Fruit fly (Drosophila melanogaster) whole organism, embryonic: ENCODE data around the gene Ccz1.

Experiments used
- Asciz ChIP-seq: fragments of 200-800 bp; sonication (Bioruptor generic); optimal IDR thresholded peaks from 2 replicates; lab custom pipeline; 2017; ENCODE audit warnings: missing biosample characterization, mild to moderate bottlenecking, missing genetic modification characterization, missing genetic modification reagents
- Atf-2 ChIP-seq: fragments of 200-800 bp; sonication (Bioruptor generic); optimal IDR thresholded peaks from 2 replicates; lab custom pipeline; 2016; ENCODE audit warnings: missing biosample characterization, missing genetic modification characterization
- B-H2 ChIP-seq: fragments of 200-800 bp; sonication (Bioruptor generic); optimal IDR thresholded peaks from 2 replicates; lab custom pipeline; 2018; ENCODE audit warnings: missing biosample characterization, mild to moderate bottlenecking, missing genetic modification characterization
- CG10431 ChIP-seq: fragments of 200-800 bp; sonication (Bioruptor generic); optimal IDR thresholded peaks from 3 replicates; lab custom pipeline; 2018; ENCODE audit warnings: missing biosample characterization, mild to moderate bottlenecking, missing genetic modification characterization
- CG12071 ChIP-seq: fragments of 200-800 bp; sonication (Bioruptor generic); optimal IDR thresholded peaks from 3 replicates; lab custom pipeline; 2018; ENCODE audit warnings: missing biosample characterization, mild to moderate bottlenecking, missing genetic modification characterization
- CG12299 ChIP-seq: fragments of 200-800 bp; sonication (Bioruptor generic); optimal IDR thresholded peaks from 2 replicates; lab custom pipeline; 2018; ENCODE audit warnings: missing biosample characterization, mild to moderate bottlenecking, missing genetic modification characterization
- CG12391 ChIP-seq: fragments of 200-800 bp; sonication (Bioruptor generic); optimal IDR thresholded peaks from 3 replicates; lab custom pipeline; 2018; ENCODE audit warnings: missing biosample characterization, mild to moderate bottlenecking, missing genetic modification characterization, moderate library complexity
- CG13424 ChIP-seq: fragments of 200-800 bp; sonication (Bioruptor generic); optimal IDR thresholded peaks from 2 replicates; lab custom pipeline; 2019; ENCODE audit warnings: missing biosample characterization, mild to moderate bottlenecking, missing genetic modification characterization, moderate library complexity
- CG14050 ChIP-seq: fragments of 200-800 bp; sonication (Bioruptor generic); IDR thresholded peaks from 3 replicates; pipeline ENCODE4 v1.3.6; 2022; ENCODE audit warnings: missing biosample characterization, missing genetic modification characterization
- CG15514 ChIP-seq: fragments of 200-800 bp; sonication (Bioruptor generic); optimal IDR thresholded peaks from 3 replicates; lab custom pipeline; 2017; ENCODE audit warnings: missing biosample characterization, missing genetic modification characterization, mild to moderate bottlenecking, moderate library complexity, missing genetic modification reagents
- CG15601 ChIP-seq: fragments of 200-800 bp; sonication (Bioruptor generic); optimal IDR thresholded peaks from 3 replicates; lab custom pipeline; 2019; ENCODE audit warnings: missing biosample characterization, mild to moderate bottlenecking, missing genetic modification characterization, moderate library complexity
- CG16813 ChIP-seq: fragments of 200-800 bp; sonication (Bioruptor generic); IDR thresholded peaks from 3 replicates; pipeline ENCODE4 v1.3.6; 2022; ENCODE audit warnings: missing biosample characterization, missing genetic modification characterization; ENCODE audit not compliant: partially characterized antibody
- CG1832 ChIP-seq: fragments of 200-800 bp; sonication (Bioruptor generic); optimal IDR thresholded peaks from 2 replicates; lab custom pipeline; 2017; ENCODE audit warnings: missing biosample characterization, mild to moderate bottlenecking, missing genetic modification characterization, inconsistent platforms
- CG2116 ChIP-seq: fragments of 200-800 bp; sonication (Bioruptor generic); optimal IDR thresholded peaks from 3 replicates; lab custom pipeline; 2018; ENCODE audit warnings: missing biosample characterization, mild to moderate bottlenecking, missing genetic modification characterization
- CG2712 ChIP-seq: fragments of 200-800 bp; optimal IDR thresholded peaks from 3 replicates; lab custom pipeline; 2019; ENCODE audit warnings: missing biosample characterization, mild to moderate bottlenecking, missing genetic modification characterization, moderate library complexity
- CG3995 ChIP-seq: fragments of 200-800 bp; sonication (Bioruptor generic); optimal IDR thresholded peaks from 3 replicates; lab custom pipeline; 2016; ENCODE audit warnings: missing biosample characterization, missing genetic modification characterization
- CG6683 ChIP-seq: fragments of 200-800 bp; sonication (Bioruptor generic); optimal IDR thresholded peaks from 2 replicates; lab custom pipeline; 2017; ENCODE audit warnings: missing biosample characterization, mild to moderate bottlenecking, missing genetic modification characterization, missing genetic modification reagents
- CG9215 ChIP-seq: fragments of 200-800 bp; sonication (Bioruptor generic); IDR thresholded peaks from 2 replicates; pipeline ENCODE4 v1.3.6; 2022; ENCODE audit warnings: missing biosample characterization, missing genetic modification characterization
- D19B ChIP-seq: fragments of 200-800 bp; sonication (Bioruptor generic); optimal IDR thresholded peaks from 2 replicates; lab custom pipeline; 2017; ENCODE audit warnings: missing biosample characterization, mild to moderate bottlenecking, missing genetic modification characterization
- Dll ChIP-seq: fragments of 200-800 bp; sonication (Bioruptor generic); IDR thresholded peaks from 4 replicates; pipeline ENCODE4 v1.3.6; 2022; ENCODE audit warnings: missing biosample characterization, missing genetic modification characterization; ENCODE audit not compliant: partially characterized antibody
- Dp ChIP-seq: fragments of 200-800 bp; sonication (Bioruptor generic); optimal IDR thresholded peaks from 2 replicates; lab custom pipeline; 2018; ENCODE audit warnings: missing biosample characterization, mild to moderate bottlenecking, missing genetic modification characterization, moderate library complexity
- E2f2 ChIP-seq: fragments of 200-800 bp; sonication (Bioruptor generic); IDR thresholded peaks from 2 replicates; pipeline ENCODE4 v1.3.6; 2022; ENCODE audit warnings: missing biosample characterization, missing genetic modification characterization
- HLH3B ChIP-seq: fragments of 200-800 bp; sonication (Bioruptor generic); IDR thresholded peaks from 2 replicates; pipeline ENCODE4 v1.3.6; 2022; ENCODE audit warnings: missing biosample characterization, missing genetic modification characterization
- Hmr ChIP-seq: fragments of 200-800 bp; sonication (Bioruptor generic); optimal IDR thresholded peaks from 3 replicates; lab custom pipeline; 2017; ENCODE audit warnings: mild to moderate bottlenecking, missing biosample characterization, missing genetic modification reagents, missing genetic modification characterization
- Kr ChIP-seq: fragments of 200-800 bp; sonication (Bioruptor generic); optimal IDR thresholded peaks from 2 replicates; lab custom pipeline; 2017; ENCODE audit warnings: missing biosample characterization, mild to moderate bottlenecking, missing genetic modification characterization
- Med ChIP-seq: fragments of 200-800 bp; sonication (Bioruptor generic); peaks from one replicate; lab custom pipeline; 2016; ENCODE audit warnings: missing biosample characterization, missing genetic modification characterization, mild to moderate bottlenecking, inconsistent platforms, moderate library complexity
- Myb ChIP-seq: fragments of 200-800 bp; sonication (Bioruptor generic); optimal IDR thresholded peaks from 2 replicates; lab custom pipeline; 2016; ENCODE audit warnings: missing biosample characterization, missing genetic modification characterization
- Opbp ChIP-seq: fragments of 200-800 bp; sonication (Bioruptor generic); IDR thresholded peaks from 3 replicates; pipeline ENCODE4 v1.3.6; 2022; ENCODE audit warnings: missing biosample characterization, missing genetic modification characterization; ENCODE audit not compliant: partially characterized antibody
- abd-A ChIP-seq: fragments of 200-800 bp; sonication (Bioruptor generic); optimal IDR thresholded peaks from 3 replicates; lab custom pipeline; 2019; ENCODE audit warnings: missing biosample characterization, mild to moderate bottlenecking, missing genetic modification characterization, moderate library complexity
- ap ChIP-seq: fragments of 200-800 bp; sonication (Bioruptor generic); IDR thresholded peaks from 2 replicates; pipeline ENCODE4 v1.3.6; 2022; ENCODE audit warnings: missing biosample characterization, missing genetic modification characterization
- croc ChIP-seq: fragments of 200-800 bp; sonication (Bioruptor generic); conservative IDR thresholded peaks from 3 replicates; pipeline ENCODE4 v1.3.6; 2022; ENCODE audit warnings: missing biosample characterization, missing genetic modification characterization
- gcm2 ChIP-seq: fragments of 200-800 bp; sonication (Bioruptor generic); optimal IDR thresholded peaks from 2 replicates; lab custom pipeline; 2016; ENCODE audit warnings: missing biosample characterization, missing genetic modification characterization
- ken ChIP-seq: fragments of 200-800 bp; sonication (Bioruptor generic); IDR thresholded peaks from 3 replicates; pipeline ENCODE4 v1.3.6; 2022; ENCODE audit warnings: missing biosample characterization, missing genetic modification characterization
- pzg ChIP-seq: fragments of 200-800 bp; sonication (Bioruptor generic); optimal IDR thresholded peaks from 3 replicates; lab custom pipeline; 2018; ENCODE audit warnings: missing biosample characterization, mild to moderate bottlenecking, missing genetic modification characterization, moderate library complexity
- row ChIP-seq: fragments of 200-800 bp; sonication (Bioruptor generic); IDR thresholded peaks from 3 replicates; pipeline ENCODE4 v1.3.6; 2022; ENCODE audit warnings: missing biosample characterization, missing genetic modification characterization
- scrt ChIP-seq: fragments of 200-800 bp; sonication (Bioruptor generic); optimal IDR thresholded peaks from 2 replicates; lab custom pipeline; 2018; ENCODE audit warnings: missing biosample characterization, mild to moderate bottlenecking, missing genetic modification characterization, moderate library complexity
- sens ChIP-seq: fragments of 200-800 bp; sonication (Bioruptor generic); peaks from one replicate; lab custom pipeline; 2016; ENCODE audit warnings: missing biosample characterization, missing genetic modification characterization
- slou ChIP-seq: fragments of 200-800 bp; sonication (Bioruptor generic); optimal IDR thresholded peaks from 3 replicates; lab custom pipeline; 2016; ENCODE audit warnings: missing biosample characterization, missing genetic modification characterization
- stwl ChIP-seq: fragments of 200-800 bp; sonication (Bioruptor generic); optimal IDR thresholded peaks from 3 replicates; lab custom pipeline; 2018; ENCODE audit warnings: missing biosample characterization, mild to moderate bottlenecking, missing genetic modification characterization, moderate library complexity
- sug ChIP-seq: fragments of 200-800 bp; optimal IDR thresholded peaks from 2 replicates; lab custom pipeline; 2019; ENCODE audit warnings: missing biosample characterization, mild to moderate bottlenecking, missing genetic modification characterization, moderate library complexity
- trem ChIP-seq: fragments of 200-800 bp; optimal IDR thresholded peaks from 3 replicates; lab custom pipeline; 2019; ENCODE audit warnings: missing biosample characterization, mild to moderate bottlenecking, missing genetic modification characterization, moderate library complexity
- vvl ChIP-seq: fragments of 200-800 bp; sonication (Bioruptor generic); IDR thresholded peaks from 2 replicates; pipeline ENCODE4 v1.3.6; 2022; ENCODE audit warnings: missing biosample characterization, missing genetic modification characterization
- wor ChIP-seq: fragments of 200-800 bp; sonication (Bioruptor generic); IDR thresholded peaks from 2 replicates; pipeline ENCODE4 v1.3.6; 2022; ENCODE audit warnings: missing biosample characterization, missing genetic modification characterization

Ccz1 gene

DNA sequence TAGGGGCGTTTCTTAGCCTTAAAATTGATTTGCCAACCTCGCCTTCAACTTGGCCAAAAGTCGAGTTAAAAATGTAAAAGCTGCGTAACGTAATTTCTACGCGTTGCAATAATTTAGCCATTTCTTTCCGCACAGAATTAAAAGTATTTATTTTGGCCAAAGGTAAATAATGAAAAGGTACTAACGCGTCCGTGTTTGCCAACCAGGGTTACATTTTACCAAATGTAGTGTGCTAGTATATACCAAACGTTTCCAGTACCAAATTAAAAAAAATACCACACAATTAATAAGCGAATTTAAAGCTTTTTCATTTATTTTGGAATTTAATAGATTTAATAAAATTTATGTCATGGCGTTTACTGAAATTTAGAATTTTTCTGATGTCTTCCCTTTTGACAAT is at the start of gene Ccz1 (continued):
- no peak for TF ChIP-seq CG1832 (GFP tag; lab: Kevin White, UChicago)
- TF ChIP-seq CG12071 (GFP tag; lab: Kevin White, UChicago), result no peak
- peak; percentile 68 for TF ChIP-seq Asciz (GFP tag; lab: Kevin White, UChicago)
- TF ChIP-seq CG10431 (GFP tag; lab: Kevin White, UChicago), result peak; percentile 38
- no peak for TF ChIP-seq CG9215 (GFP tag; lab: Robert Waterston, UW)
- no peak for TF ChIP-seq CG6683 (GFP tag; lab: Kevin White, UChicago)
- TF ChIP-seq D19B (GFP tag; lab: Kevin White, UChicago), result no peak
- peak; percentile 71 for TF ChIP-seq CG13424 (tag; lab: Kevin White, UChicago)
- peak; percentile 81 for TF ChIP-seq Atf-2 (GFP tag; lab: Kevin White, UChicago)
- TF ChIP-seq ken (GFP tag; lab: Robert Waterston, UW), result no peak
- no peak for TF ChIP-seq HLH3B (GFP tag; lab: Robert Waterston, UW)
- peak; percentile 18; the same call in 1 of the 3 replicates for TF ChIP-seq croc (GFP tag; lab: Robert Waterston, UW)
- TF ChIP-seq CG12391, result peak; percentile 58
- peak; percentile 62 for TF ChIP-seq slou
- TF ChIP-seq CG12299, result peak; percentile 35
- no peak for TF ChIP-seq wor (GFP tag; lab: Robert Waterston, UW)
- no peak for TF ChIP-seq CG16813 (GFP tag; lab: Robert Waterston, UW)
- TF ChIP-seq Hmr (GFP tag; lab: Kevin White, UChicago), result peak; percentile 84
- peak; percentile 76 for TF ChIP-seq CG15601
- TF ChIP-seq CG3995, result no peak
- TF ChIP-seq CG14050 (GFP tag; lab: Robert Waterston, UW), result no peak
- TF ChIP-seq B-H2 (GFP tag; lab: Kevin White, UChicago), result peak; percentile 76
- TF ChIP-seq, all 482 proteins: peak for 253

DNA sequence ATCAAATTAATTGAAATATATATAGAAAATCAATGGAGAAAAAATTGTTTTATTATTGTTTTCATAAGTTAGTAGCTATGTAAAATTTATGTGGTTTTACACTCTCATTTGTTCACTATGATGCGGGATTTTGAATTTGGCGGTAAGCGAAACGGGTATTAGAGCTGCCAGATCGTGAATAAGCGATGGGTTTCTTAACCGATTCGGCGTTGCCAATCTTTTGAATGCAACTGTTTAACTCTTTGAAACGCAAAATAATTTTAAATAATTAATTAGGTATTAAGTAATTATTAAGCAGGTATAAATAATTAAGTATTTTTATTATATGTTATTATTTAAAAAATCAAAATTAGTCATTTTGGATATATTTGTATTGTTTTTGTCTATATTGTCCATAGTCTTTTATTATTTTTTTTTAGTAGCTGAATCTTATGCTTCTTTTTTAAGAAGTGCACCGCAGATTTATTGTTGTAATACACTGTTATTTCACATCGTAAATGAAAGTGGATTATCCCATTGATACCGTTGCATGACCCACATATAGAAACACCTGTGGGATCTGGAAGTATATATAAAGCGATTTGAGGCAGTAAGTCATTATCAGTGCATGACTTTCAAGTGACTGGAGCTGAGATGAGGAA is 48.5 kb upstream of the Ccz1 start, which contains the start of gene CG10853:
TSS of gene CG10853 (plus strand) at position 591 of the 641 bp plus-strand sequence.
- TF ChIP-seq stwl (tag; lab: Kevin White, UChicago) (peak; percentile 97), gcm2 (GFP tag; lab: Kevin White, UChicago) (no peak), Dp (GFP tag; lab: Kevin White, UChicago) (peak; percentile 90), CG12391 (peak; percentile 18), abd-A (no peak), E2f2 (GFP tag; lab: Robert Waterston, UW) (peak; percentile 94), pzg (GFP tag; lab: Kevin White, UChicago) (peak; percentile 35), sug (no peak), sens (GFP tag; lab: Kevin White, UChicago) (peak; percentile 24), row (GFP tag; lab: Robert Waterston, UW) (peak; percentile 55), CG2116 (peak; percentile 13), Med (peak; percentile 52), croc (GFP tag; lab: Robert Waterston, UW) (no peak), ap (GFP tag; lab: Robert Waterston, UW) (no peak), CG15514 (GFP tag; lab: Kevin White, UChicago) (peak; percentile 5), CG2712 (tag; lab: Kevin White, UChicago) (peak; percentile 23), scrt (GFP tag; lab: Kevin White, UChicago) (peak; percentile 28), vvl (no peak), trem (peak; percentile 34), Opbp (GFP tag; lab: Robert Waterston, UW) (no peak), Kr (peak; percentile 68), Dll (GFP tag; lab: Robert Waterston, UW) (0 out of 4 replicates have a peak, but pooled peaks have one; percentile 11), Myb (GFP tag; lab: Kevin White, UChicago) (peak; percentile 13)
